Worm (Caenorhabditis elegans): Measurements from ENCODE around the gene C14H10.3.

C14H10.3 gene

ce11 chrX:10228094-10228746 lies at the start of gene C14H10.3:
Gene C14H10.3 (minus strand): TSS chrX:10228137.
- TF ChIP-seq ceh-9 (tag; optimal IDR thresholded peaks at IDR 0.05) (no peak), ceh-24 (tag; optimal IDR thresholded peaks at IDR 0.05) (no peak), ref-2 (tag; optimal IDR thresholded peaks at IDR 0.05) (no peak), elt-2 (tag; optimal IDR thresholded peaks at IDR 0.05) (no peak), mec-3 (tag; optimal IDR thresholded peaks at IDR 0.05; ENCODE audit: borderline replicate concordance) (no peak), ahr-1 (tag; optimal IDR thresholded peaks at IDR 0.05) (no peak), fax-1 (tag; optimal IDR thresholded peaks at IDR 0.05) (no peak), T23F11.4 (GFP tag; optimal IDR thresholded peaks at IDR 0.05) (no peak), hlh-6 (tag; optimal IDR thresholded peaks at IDR 0.05) (no peak), lim-6 (tag; optimal IDR thresholded peaks at IDR 0.05) (no peak), K02D7.2 (tag; optimal IDR thresholded peaks at IDR 0.05) (no peak), pax-1 (tag; optimal IDR thresholded peaks at IDR 0.05) (no peak), madf-2 (tag; optimal IDR thresholded peaks at IDR 0.05) (no peak), pat-9 (tag; optimal IDR thresholded peaks at IDR 0.05) (no peak)

- no peak for TF ChIP-seq ttx-3 (tag; optimal IDR thresholded peaks at IDR 0.05)
- no peak for TF ChIP-seq pqm-1 (tag; optimal IDR thresholded peaks at IDR 0.05)
- no peak for TF ChIP-seq Y22D7AL.16 (tag; optimal IDR thresholded peaks at IDR 0.05)
These were observed 49.2 kb upstream of the C14H10.3 start for ce11 chrX:10277118-10277517.

- TF ChIP-seq ets-4 (tag; optimal IDR thresholded peaks at IDR 0.05) (no peak), ceh-31 (tag; optimal IDR thresholded peaks at IDR 0.05) (no peak), che-1 (tag; optimal IDR thresholded peaks at IDR 0.05) (no peak), pat-9 (tag; optimal IDR thresholded peaks at IDR 0.05) (no peak), zip-5 (tag; optimal IDR thresholded peaks at IDR 0.05) (no peak), C08G9.2 (tag; optimal IDR thresholded peaks at IDR 0.05) (no peak), fax-1 (tag; optimal IDR thresholded peaks at IDR 0.05) (no peak), dmd-4 (tag; optimal IDR thresholded peaks at IDR 0.05; ENCODE audit: borderline replicate concordance) (no peak), hlh-13 (GFP tag; optimal IDR thresholded peaks at IDR 0.05) (no peak), elt-2 (tag; optimal IDR thresholded peaks at IDR 0.05) (no peak)
These were observed 46.5 kb upstream of the C14H10.3 start for ce11 chrX:10274470-10274869.

ce11 chrX:10273392-10273791 lies 45.5 kb upstream of the C14H10.3 start, which contains the start of gene F41E7.2:
Gene F41E7.2 (plus strand): TSS chrX:10273692.
- TF ChIP-seq unc-42 (tag; optimal IDR thresholded peaks at IDR 0.05): no peak
- TF ChIP-seq ceh-22 (tag; optimal IDR thresholded peaks at IDR 0.05): no peak
- no peak for TF ChIP-seq lin-11 (tag; optimal IDR thresholded peaks at IDR 0.05)
- no peak for TF ChIP-seq odd-2 (tag; optimal IDR thresholded peaks at IDR 0.05)
- TF ChIP-seq nhr-11 (tag; optimal IDR thresholded peaks at IDR 0.05): no peak
- no peak for TF ChIP-seq hlh-8 (tag; optimal IDR thresholded peaks at IDR 0.05)
- TF ChIP-seq ceh-31 (tag; optimal IDR thresholded peaks at IDR 0.05): no peak
- TF ChIP-seq tbx-2 (tag; optimal IDR thresholded peaks at IDR 0.05): no peak

- TF ChIP-seq F13H6.1 (tag; optimal IDR thresholded peaks at IDR 0.05): no peak
- TF ChIP-seq eyg-1 (tag; optimal IDR thresholded peaks at IDR 0.05): no peak
- TF ChIP-seq zip-5 (tag; optimal IDR thresholded peaks at IDR 0.05): no peak
- TF ChIP-seq ceh-18 (tag; optimal IDR thresholded peaks at IDR 0.05): no peak
- TF ChIP-seq pat-9 (tag; optimal IDR thresholded peaks at IDR 0.05): no peak
- TF ChIP-seq ceh-48 (tag; optimal IDR thresholded peaks at IDR 0.05): no peak
- TF ChIP-seq ref-2 (tag; optimal IDR thresholded peaks at IDR 0.05): no peak
- no peak for TF ChIP-seq ceh-22 (tag; optimal IDR thresholded peaks at IDR 0.05)
These were observed 34.4 kb upstream of the C14H10.3 start for ce11 chrX:10262299-10262698.

Measured in whole organism, late embryonic.